Fruit fly (Drosophila melanogaster): ENCODE results near the gene CG3823.

The CG3823 gene

DNA sequence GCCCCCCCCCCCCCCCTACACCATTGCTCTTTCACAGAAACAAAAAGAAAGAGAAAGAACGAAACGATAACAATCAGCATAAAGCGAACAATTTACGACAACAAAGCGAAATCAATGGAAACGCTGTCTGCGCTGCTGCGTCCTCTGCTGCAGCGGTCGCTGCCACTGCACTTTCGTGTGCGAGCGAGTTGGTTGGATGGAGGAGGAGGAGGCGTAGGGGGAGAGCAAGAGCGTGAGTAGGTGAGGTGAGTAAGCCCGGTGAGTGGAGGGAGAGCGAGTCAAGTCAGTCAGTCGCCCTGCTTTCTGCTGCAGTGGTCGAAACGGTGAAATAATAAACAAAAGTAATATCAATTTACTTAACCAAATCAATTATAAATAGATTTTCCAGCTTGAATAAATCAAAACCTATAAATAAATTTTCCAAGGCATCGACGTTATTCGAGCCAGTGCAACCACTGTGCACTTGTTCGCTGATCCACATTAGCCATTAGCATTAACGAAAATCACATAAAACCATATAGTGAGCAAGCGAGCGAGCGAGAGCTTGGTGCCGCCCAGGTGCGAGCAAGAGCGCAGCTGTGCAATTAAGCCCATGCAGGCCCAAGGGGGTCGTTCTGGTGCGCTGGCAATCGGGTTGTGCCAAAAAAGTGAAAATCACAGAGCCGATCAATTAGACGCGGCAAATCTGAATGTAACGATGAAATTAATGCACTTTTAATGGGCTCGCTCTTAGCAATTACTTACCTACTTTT lies 40.2 kb downstream of the CG3823 start (continued):
- TF ChIP-seq PHDP (tag; optimal IDR thresholded peaks at IDR 0.05) (no peak), CG42726 (GFP tag; IDR thresholded peaks at IDR 0.05; ENCODE audit: partially characterized antibody) (no peak), Rx (GFP tag; IDR thresholded peaks at IDR 0.05) (peak; percentile 67), CG32532 (GFP tag; IDR thresholded peaks at IDR 0.05) (no peak), CG7963 (GFP tag; IDR thresholded peaks at IDR 0.05; ENCODE audit: partially characterized antibody) (no peak), ttk (GFP tag; IDR thresholded peaks at IDR 0.05) (peak; percentile 65; the same call in 1 of the 2 replicates), Ets97D (GFP tag; optimal IDR thresholded peaks at IDR 0.05) (no peak), fru (optimal IDR thresholded peaks at IDR 0.05) (no peak), wek (GFP tag; optimal IDR thresholded peaks at IDR 0.05) (no peak), CHES-1-like (GFP tag; optimal IDR thresholded peaks at IDR 0.05) (no peak), bigmax (GFP tag; optimal IDR thresholded peaks at IDR 0.05) (no peak), pnt (GFP tag; optimal IDR thresholded peaks at IDR 0.05) (no peak), Atf-2 (GFP tag; optimal IDR thresholded peaks at IDR 0.05) (peak; percentile 2), CG5953 (GFP tag; IDR thresholded peaks at IDR 0.05) (no peak; the same call in 1 of the 2 replicates), mirr (GFP tag; optimal IDR thresholded peaks at IDR 0.05) (no peak), org-1 (GFP tag; optimal IDR thresholded peaks at IDR 0.05) (no peak), lilli (GFP tag; optimal IDR thresholded peaks at IDR 0.05) (no peak), CG13894 (tag; optimal IDR thresholded peaks at IDR 0.05) (no peak), CG5245 (GFP tag; optimal IDR thresholded peaks at IDR 0.05) (peak; percentile 9), CG10543 (GFP tag; optimal IDR thresholded peaks at IDR 0.05) (no peak), CG9215 (GFP tag; IDR thresholded peaks at IDR 0.05) (no peak), ind (GFP tag; optimal IDR thresholded peaks at IDR 0.05) (no peak), Hsf (GFP tag; optimal IDR thresholded peaks at IDR 0.05) (peak; percentile 26), psq (GFP tag; optimal IDR thresholded peaks at IDR 0.05) (no peak), CG15011 (GFP tag; optimal IDR thresholded peaks at IDR 0.05) (no peak), Dref (GFP tag; IDR thresholded peaks at IDR 0.05) (no peak), CG14667 (GFP tag; IDR thresholded peaks at IDR 0.05) (no peak), CG12299 (tag; optimal IDR thresholded peaks at IDR 0.05) (no peak), chn (GFP tag; optimal IDR thresholded peaks at IDR 0.05) (peak; percentile 7), BEAF-32 (GFP tag; optimal IDR thresholded peaks at IDR 0.05) (no peak), CG17359 (tag; optimal IDR thresholded peaks at IDR 0.05) (peak; percentile 48), CG4820 (GFP tag; optimal IDR thresholded peaks at IDR 0.05) (no peak), CG10462 (GFP tag; optimal IDR thresholded peaks at IDR 0.05) (no peak), sc (optimal IDR thresholded peaks at IDR 0.05) (no peak), sc (GFP tag; optimal IDR thresholded peaks at IDR 0.05) (peak; percentile 2), klu (GFP tag; IDR thresholded peaks at IDR 0.05) (no peak), CG12104 (GFP tag; optimal IDR thresholded peaks at IDR 0.05) (no peak), CG11093 (GFP tag; IDR thresholded peaks at IDR 0.05) (0 out of 3 replicates have a peak, but pooled peaks have one; percentile 13), Oli (tag; optimal IDR thresholded peaks at IDR 0.05) (peak; percentile 10), croc (GFP tag; conservative IDR thresholded peaks at IDR 0.05) (no peak; the same call in 2 of the 3 replicates), dan (GFP tag; IDR thresholded peaks at IDR 0.05) (no peak), fd3F (GFP tag; optimal IDR thresholded peaks at IDR 0.05) (no peak), gro (GFP tag; optimal IDR thresholded peaks at IDR 0.05) (no peak), da (GFP tag; optimal IDR thresholded peaks at IDR 0.05) (no peak), CG11695 (GFP tag; IDR thresholded peaks at IDR 0.05) (peak; percentile 44; the same call in 1 of the 3 replicates), mam (GFP tag; optimal IDR thresholded peaks at IDR 0.05) (no peak), Jarid2 (GFP tag; optimal IDR thresholded peaks at IDR 0.05) (peak; percentile 5), CG14014 (GFP tag; IDR thresholded peaks at IDR 0.05) (no peak), CG8290 (GFP tag; optimal IDR thresholded peaks at IDR 0.05) (no peak), CG8290 (tag; optimal IDR thresholded peaks at IDR 0.05) (no peak), sim (GFP tag; IDR thresholded peaks at IDR 0.05) (peak; percentile 29; the same call in 1 of the 2 replicates)

Measured in whole organism, embryonic.